Fruit fly (Drosophila melanogaster): Measurements from ENCODE around the gene Rcd5.

The Rcd5 gene

dm6 chr3L:4070221-4070995 is 30.1 kb downstream of the Rcd5 start (continued):
- peak; percentile 94 for TF ChIP-seq dsx (GFP tag; optimal IDR thresholded peaks at IDR 0.05; ENCODE audit: poor library complexity, severe bottlenecking)
- peak; percentile 98 for TF ChIP-seq achi (GFP tag; optimal IDR thresholded peaks at IDR 0.05)
- peak; percentile 99 for TF ChIP-seq svp (GFP tag)
- peak; percentile 98 for TF ChIP-seq Met (GFP tag; optimal IDR thresholded peaks at IDR 0.05)
- TF ChIP-seq CG9139 (GFP tag; optimal IDR thresholded peaks at IDR 0.05), result peak; percentile 91
- TF ChIP-seq cyc (GFP tag; optimal IDR thresholded peaks at IDR 0.05), result peak; percentile 99
- peak; percentile 99 for TF ChIP-seq CG6163 (GFP tag; IDR thresholded peaks at IDR 0.05)
- peak; percentile 91 for TF ChIP-seq Blimp-1 (GFP tag; optimal IDR thresholded peaks at IDR 0.05)
- TF ChIP-seq spab (GFP tag; optimal IDR thresholded peaks at IDR 0.05), result peak; percentile 96
- peak; percentile 98 for TF ChIP-seq CG11294 (GFP tag; IDR thresholded peaks at IDR 0.05)
- peak; percentile 98 for TF ChIP-seq Smox (GFP tag; optimal IDR thresholded peaks at IDR 0.05)
- peak; percentile 97 for TF ChIP-seq CG6276 (GFP tag; optimal IDR thresholded peaks at IDR 0.05)
- peak; percentile 96 for TF ChIP-seq CG8632 (GFP tag; optimal IDR thresholded peaks at IDR 0.05)
- TF ChIP-seq Hr38 (GFP tag; optimal IDR thresholded peaks at IDR 0.05), result peak; percentile 88
- TF ChIP-seq CG11762 (GFP tag; optimal IDR thresholded peaks at IDR 0.05; ENCODE audit: insufficient read depth), result peak; percentile 98
- TF ChIP-seq Sox15 (GFP tag; optimal IDR thresholded peaks at IDR 0.05), result peak; percentile 98

dm6 chr3L:4070996-4071379 is 30.7 kb downstream of the Rcd5 start:
- TF ChIP-seq Sox14 (GFP tag; optimal IDR thresholded peaks at IDR 0.05), result peak; percentile 84
- TF ChIP-seq Sox15 (GFP tag; optimal IDR thresholded peaks at IDR 0.05), result peak; percentile 51
- peak; percentile 83 for TF ChIP-seq OdsH (GFP tag; optimal IDR thresholded peaks at IDR 0.05)
- TF ChIP-seq CG1621 (tag; optimal IDR thresholded peaks at IDR 0.05), result peak; percentile 86
- TF ChIP-seq CG6276 (GFP tag; optimal IDR thresholded peaks at IDR 0.05), result no peak
- TF ChIP-seq svp (GFP tag), result no peak
- TF ChIP-seq Eip78C (GFP tag), result peak; percentile 95
- no peak for TF ChIP-seq Blimp-1 (GFP tag; optimal IDR thresholded peaks at IDR 0.05)
- TF ChIP-seq Ets96B (tag; optimal IDR thresholded peaks at IDR 0.05), result peak; percentile 94
- peak; percentile 54 for TF ChIP-seq fd85E (GFP tag; optimal IDR thresholded peaks at IDR 0.05)
- TF ChIP-seq Hr39 (GFP tag; optimal IDR thresholded peaks at IDR 0.05), result peak; percentile 85
- peak; percentile 72 for TF ChIP-seq Sox102F (GFP tag; optimal IDR thresholded peaks at IDR 0.05)
- peak; percentile 97 for TF ChIP-seq CG6163 (GFP tag; IDR thresholded peaks at IDR 0.05)
- peak; percentile 70 for TF ChIP-seq CG11902 (GFP tag; optimal IDR thresholded peaks at IDR 0.05)
- no peak for TF ChIP-seq fkh (GFP tag; optimal IDR thresholded peaks at IDR 0.05)
- TF ChIP-seq pdm3 (GFP tag; optimal IDR thresholded peaks at IDR 0.05), result peak; percentile 79
- peak; percentile 88 for TF ChIP-seq CG3919 (GFP tag; optimal IDR thresholded peaks at IDR 0.05)
- TF ChIP-seq CG16779 (tag; optimal IDR thresholded peaks at IDR 0.05), result no peak
- TF ChIP-seq CG11294 (GFP tag; IDR thresholded peaks at IDR 0.05), result peak; percentile 92
- peak; percentile 62 for TF ChIP-seq fd59A (GFP tag; optimal IDR thresholded peaks at IDR 0.05)
- peak; percentile 76 for TF ChIP-seq achi (GFP tag; optimal IDR thresholded peaks at IDR 0.05)
- TF ChIP-seq lz (GFP tag; optimal IDR thresholded peaks at IDR 0.05), result peak; percentile 38
- peak; percentile 78 for TF ChIP-seq CG4318 (GFP tag; optimal IDR thresholded peaks at IDR 0.05)
- TF ChIP-seq CG10669 (GFP tag; optimal IDR thresholded peaks at IDR 0.05), result peak; percentile 91
- peak; percentile 76 for TF ChIP-seq CG31627 (GFP tag; optimal IDR thresholded peaks at IDR 0.05)
- peak; percentile 95 for TF ChIP-seq eg (GFP tag; IDR thresholded peaks at IDR 0.05)
- TF ChIP-seq Eip75B (GFP tag; optimal IDR thresholded peaks at IDR 0.05), result no peak
- TF ChIP-seq Smox (GFP tag; optimal IDR thresholded peaks at IDR 0.05), result peak; percentile 55
- no peak for TF ChIP-seq ss (GFP tag; optimal IDR thresholded peaks at IDR 0.05)
- peak; percentile 84 for TF ChIP-seq acj6 (GFP tag; optimal IDR thresholded peaks at IDR 0.05)
- TF ChIP-seq CG8319 (GFP tag; optimal IDR thresholded peaks at IDR 0.05), result peak; percentile 40
- peak; percentile 83 for TF ChIP-seq topi (GFP tag; optimal IDR thresholded peaks at IDR 0.05)
- TF ChIP-seq CG15336 (GFP tag; IDR thresholded peaks at IDR 0.05), result peak; percentile 90
- TF ChIP-seq net (GFP tag; optimal IDR thresholded peaks at IDR 0.05), result no peak
- peak; percentile 52 to 93 for TF ChIP-seq salr (GFP tag; optimal IDR thresholded peaks at IDR 0.05)
- peak; percentile 40 for TF ChIP-seq dac (GFP tag; optimal IDR thresholded peaks at IDR 0.05)
- TF ChIP-seq dsx (GFP tag; optimal IDR thresholded peaks at IDR 0.05; ENCODE audit: poor library complexity, severe bottlenecking), result peak; percentile 75
- no peak for TF ChIP-seq Hr38 (GFP tag; optimal IDR thresholded peaks at IDR 0.05)
- TF ChIP-seq Hr4 (GFP tag; optimal IDR thresholded peaks at IDR 0.05), result peak; percentile 84
- TF ChIP-seq CG34406 (GFP tag; optimal IDR thresholded peaks at IDR 0.05), result peak; percentile 57
- no peak for TF ChIP-seq vri (GFP tag; optimal IDR thresholded peaks at IDR 0.05)
- TF ChIP-seq CG11762 (GFP tag; optimal IDR thresholded peaks at IDR 0.05; ENCODE audit: insufficient read depth), result peak; percentile 85
- peak; percentile 66 for TF ChIP-seq spab (GFP tag; optimal IDR thresholded peaks at IDR 0.05)
